Fruit fly (Drosophila melanogaster): Measurements from ENCODE around the gene CG33189.

CG33189 gene

DNA sequence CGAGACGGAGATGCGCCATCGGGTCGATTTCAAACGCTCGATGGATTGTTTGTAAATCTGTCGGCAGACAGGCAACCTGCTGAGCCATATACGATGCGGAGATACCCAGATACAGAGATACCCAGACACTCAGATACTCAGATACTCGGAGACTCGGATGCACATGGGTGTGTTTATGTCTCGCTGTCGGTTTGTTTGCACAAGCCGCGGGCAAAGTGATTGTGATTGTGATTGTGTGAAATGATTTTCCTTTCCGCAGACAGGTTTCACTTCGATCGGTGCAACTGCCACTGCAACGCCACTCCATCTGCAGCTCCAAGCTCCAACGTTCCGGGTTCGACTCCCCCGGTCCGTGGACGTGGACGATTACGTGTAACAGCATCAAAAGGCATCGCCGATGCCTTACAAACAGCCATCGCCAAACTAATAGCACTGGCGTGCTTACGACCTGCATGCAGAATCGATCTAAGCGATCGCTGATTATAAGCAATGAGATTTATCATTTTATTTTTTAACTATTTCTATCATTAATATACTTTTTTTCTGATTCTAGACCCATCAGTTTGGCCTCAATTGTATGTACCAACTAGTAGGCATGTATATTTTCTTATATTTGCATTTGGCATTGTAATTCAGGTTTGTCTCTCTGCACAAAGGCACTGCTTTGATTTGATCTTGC is 8.3 kb upstream of the CG33189 start (continued):
- peak; percentile 72 for TF ChIP-seq CG3032 (tag; optimal IDR thresholded peaks at IDR 0.05)
- TF ChIP-seq CG9139 (GFP tag; optimal IDR thresholded peaks at IDR 0.05) = peak; percentile 25
- peak; percentile 78 for TF ChIP-seq CG10669 (GFP tag; optimal IDR thresholded peaks at IDR 0.05)
- peak; percentile 47 for TF ChIP-seq fd85E (GFP tag; optimal IDR thresholded peaks at IDR 0.05)
- TF ChIP-seq Eip93F (GFP tag; optimal IDR thresholded peaks at IDR 0.05) = no peak
- TF ChIP-seq CG6163 (GFP tag; IDR thresholded peaks at IDR 0.05) = peak; percentile 92
- peak; percentile 77 for TF ChIP-seq dsx (GFP tag; optimal IDR thresholded peaks at IDR 0.05; ENCODE audit: poor library complexity, severe bottlenecking)
- TF ChIP-seq net (GFP tag; optimal IDR thresholded peaks at IDR 0.05) = peak; percentile 79
- TF ChIP-seq fkh (GFP tag; optimal IDR thresholded peaks at IDR 0.05) = no peak
- TF ChIP-seq Eip78C (GFP tag) = peak; percentile 97
- TF ChIP-seq salr (GFP tag; optimal IDR thresholded peaks at IDR 0.05) = peak; percentile 55 to 61
- peak; percentile 90 for TF ChIP-seq CG15336 (GFP tag; IDR thresholded peaks at IDR 0.05)
- TF ChIP-seq CG34406 (GFP tag; optimal IDR thresholded peaks at IDR 0.05) = peak; percentile 70
- no peak for TF ChIP-seq CG6854 (GFP tag; optimal IDR thresholded peaks at IDR 0.05)
- peak; percentile 50 for TF ChIP-seq Met (GFP tag; optimal IDR thresholded peaks at IDR 0.05)

dm6 chr3R:8787538-8788282 is 7.1 kb upstream of the CG33189 start:
- TF ChIP-seq topi (GFP tag; optimal IDR thresholded peaks at IDR 0.05) (peak; percentile 64), CG8319 (GFP tag; optimal IDR thresholded peaks at IDR 0.05) (no peak), achi (GFP tag; optimal IDR thresholded peaks at IDR 0.05) (no peak), Lpt (GFP tag; optimal IDR thresholded peaks at IDR 0.05) (peak; percentile 19), CG6808 (GFP tag; optimal IDR thresholded peaks at IDR 0.05) (no peak), CG6276 (GFP tag; optimal IDR thresholded peaks at IDR 0.05) (no peak), fd59A (GFP tag; optimal IDR thresholded peaks at IDR 0.05) (no peak), CG6854 (GFP tag; optimal IDR thresholded peaks at IDR 0.05) (peak; percentile 28), CG3032 (tag; optimal IDR thresholded peaks at IDR 0.05) (no peak), Blimp-1 (GFP tag; optimal IDR thresholded peaks at IDR 0.05) (no peak), Ets96B (tag; optimal IDR thresholded peaks at IDR 0.05) (no peak), CG9139 (GFP tag; optimal IDR thresholded peaks at IDR 0.05) (peak; percentile 10), CG10631 (GFP tag; optimal IDR thresholded peaks at IDR 0.05) (no peak), CG16779 (tag; optimal IDR thresholded peaks at IDR 0.05) (no peak), Hr39 (GFP tag; optimal IDR thresholded peaks at IDR 0.05) (no peak), dsx (GFP tag; optimal IDR thresholded peaks at IDR 0.05; ENCODE audit: poor library complexity, severe bottlenecking) (peak; percentile 64), Sox15 (GFP tag; optimal IDR thresholded peaks at IDR 0.05) (no peak), ss (GFP tag; optimal IDR thresholded peaks at IDR 0.05) (peak in 1 of 2 experiments; percentile 36), spab (GFP tag; optimal IDR thresholded peaks at IDR 0.05) (peak; percentile 37), svp (GFP tag) (peak; percentile 69), Eip78C (GFP tag) (peak; percentile 96), CG11902 (GFP tag; optimal IDR thresholded peaks at IDR 0.05) (no peak), CG15336 (GFP tag; IDR thresholded peaks at IDR 0.05) (no peak), CG6792 (GFP tag; optimal IDR thresholded peaks at IDR 0.05) (no peak), Gug (GFP tag; IDR thresholded peaks at IDR 0.05) (no peak)

DNA sequence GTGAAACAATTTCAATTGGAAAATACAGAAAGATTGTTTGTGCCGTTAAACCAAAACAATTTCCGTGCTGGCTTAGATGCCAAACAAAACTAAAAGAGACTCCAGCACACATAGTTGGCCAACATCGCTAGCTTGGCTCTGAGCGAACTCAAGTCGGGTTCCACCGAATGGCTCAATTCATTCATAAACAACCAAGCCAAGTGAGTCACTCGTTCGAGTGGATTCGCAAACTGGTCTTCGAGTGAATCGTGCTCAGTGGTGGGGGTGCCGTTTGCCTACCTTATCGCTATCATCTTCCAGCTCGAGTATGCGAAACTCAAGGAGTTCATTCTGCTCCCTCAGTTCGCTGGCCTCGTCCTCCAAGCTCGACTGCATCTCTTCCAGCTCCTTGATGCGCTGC is 4.9 kb upstream of the CG33189 start:
- TF ChIP-seq CG4318 (GFP tag; optimal IDR thresholded peaks at IDR 0.05) (no peak), CG6163 (GFP tag; IDR thresholded peaks at IDR 0.05) (0 out of 3 replicates have a peak, but pooled peaks have one; percentile 18)

Data from whole organism, prepupa.